Fruit fly (Drosophila melanogaster) whole organism, prepupa: ENCODE measurements around the gene CG4374.

Source experiments
- CG10631 ChIP-seq: fragments of 200-800 bp; sonication (Bioruptor generic); optimal IDR thresholded peaks from 2 replicates; lab custom pipeline; 2016; ENCODE audit warnings: missing biosample characterization, missing genetic modification characterization
- CG10669 ChIP-seq: fragments of 200-800 bp; sonication (Bioruptor generic); optimal IDR thresholded peaks from 3 replicates; lab custom pipeline; 2018; ENCODE audit warnings: missing biosample characterization, mild to moderate bottlenecking, missing genetic modification characterization, moderate library complexity
- CG11294 ChIP-seq: fragments of 200-800 bp; sonication (Bioruptor generic); IDR thresholded peaks from 2 replicates; pipeline ENCODE4 v1.3.6; 2022; ENCODE audit warnings: missing biosample characterization, missing genetic modification characterization
- CG11762 ChIP-seq: fragments of 200-800 bp; sonication (Bioruptor generic); optimal IDR thresholded peaks from 3 replicates; lab custom pipeline; 2016; ENCODE audit warnings: missing biosample characterization, missing genetic modification characterization; ENCODE audit not compliant: insufficient read depth
- CG11902 ChIP-seq: fragments of 200-800 bp; sonication (Bioruptor generic); optimal IDR thresholded peaks from 3 replicates; lab custom pipeline; 2016; ENCODE audit warnings: missing biosample characterization, missing genetic modification characterization
- CG15336 ChIP-seq: fragments of 200-800 bp; sonication (Bioruptor generic); IDR thresholded peaks from 2 replicates; pipeline ENCODE4 v1.3.6; 2022; ENCODE audit warnings: missing biosample characterization, missing genetic modification characterization
- CG1621 ChIP-seq: fragments of 200-800 bp; sonication (Bioruptor generic); optimal IDR thresholded peaks from 3 replicates; lab custom pipeline; 2018; ENCODE audit warnings: missing biosample characterization, mild to moderate bottlenecking, missing genetic modification characterization
- CG31627 ChIP-seq: fragments of 200-800 bp; sonication (Bioruptor generic); optimal IDR thresholded peaks from 3 replicates; lab custom pipeline; 2016; ENCODE audit warnings: missing biosample characterization, missing genetic modification characterization
- CG32006 ChIP-seq: fragments of 200-800 bp; sonication (Bioruptor generic); optimal IDR thresholded peaks from 3 replicates; lab custom pipeline; 2017; ENCODE audit warnings: missing biosample characterization, mild to moderate bottlenecking, missing genetic modification characterization
- CG34406 ChIP-seq: fragments of 200-800 bp; sonication (Bioruptor generic); optimal IDR thresholded peaks from 3 replicates; lab custom pipeline; 2016; ENCODE audit warnings: missing biosample characterization, missing genetic modification characterization
- CG3919 ChIP-seq: fragments of 200-800 bp; sonication (Bioruptor generic); optimal IDR thresholded peaks from 3 replicates; lab custom pipeline; 2016; ENCODE audit warnings: missing biosample characterization, missing genetic modification characterization
- CG4318 ChIP-seq: fragments of 200-800 bp; sonication (Bioruptor generic); optimal IDR thresholded peaks from 3 replicates; lab custom pipeline; 2017; ENCODE audit warnings: missing biosample characterization, mild to moderate bottlenecking, missing genetic modification characterization
- CG6163 ChIP-seq: fragments of 200-800 bp; sonication (Bioruptor generic); IDR thresholded peaks from 3 replicates; pipeline ENCODE4 v1.3.6; 2022; ENCODE audit warnings: missing biosample characterization, missing genetic modification characterization
- CG6276 ChIP-seq: fragments of 200-800 bp; sonication (Bioruptor generic); optimal IDR thresholded peaks from 2 replicates; lab custom pipeline; 2017; ENCODE audit warnings: missing biosample characterization, mild to moderate bottlenecking, missing genetic modification characterization
- CG6792 ChIP-seq: fragments of 200-800 bp; sonication (Bioruptor generic); optimal IDR thresholded peaks from 3 replicates; lab custom pipeline; 2016; ENCODE audit warnings: missing biosample characterization, missing genetic modification characterization
- CG6808 ChIP-seq: fragments of 200-800 bp; sonication (Bioruptor generic); optimal IDR thresholded peaks from 3 replicates; lab custom pipeline; 2017; ENCODE audit warnings: missing biosample characterization, missing genetic modification characterization, mild to moderate bottlenecking, moderate library complexity, missing genetic modification reagents
- CG8119 ChIP-seq: fragments of 200-800 bp; sonication (Bioruptor generic); IDR thresholded peaks from 3 replicates; pipeline ENCODE4 v1.3.6; 2022; ENCODE audit warnings: missing biosample characterization, missing genetic modification characterization
- CG8319 ChIP-seq: fragments of 200-800 bp; sonication (Bioruptor generic); optimal IDR thresholded peaks from 3 replicates; lab custom pipeline; 2016; ENCODE audit warnings: missing biosample characterization, missing genetic modification characterization
- CG8632 ChIP-seq: fragments of 200-800 bp; sonication (Bioruptor generic); optimal IDR thresholded peaks from 3 replicates; lab custom pipeline; 2016; ENCODE audit warnings: missing biosample characterization, missing genetic modification characterization
- CG9139 ChIP-seq: fragments of 200-800 bp; sonication (Bioruptor generic); optimal IDR thresholded peaks from 3 replicates; lab custom pipeline; 2017; ENCODE audit warnings: missing biosample characterization, mild to moderate bottlenecking, missing genetic modification characterization
- Eip75B ChIP-seq: fragments of 200-800 bp; sonication (Bioruptor generic); optimal IDR thresholded peaks from 3 replicates; lab custom pipeline; 2016; ENCODE audit warnings: missing biosample characterization, missing genetic modification characterization
- Eip78C ChIP-seq: fragments of 200-800 bp; sonication (Bioruptor generic); peaks from one replicate; lab custom pipeline; 2016; ENCODE audit warnings: missing biosample characterization, missing genetic modification characterization
- Eip93F ChIP-seq: fragments of 200-800 bp; sonication (Bioruptor generic); optimal IDR thresholded peaks from 2 replicates; lab custom pipeline; 2016; ENCODE audit warnings: missing biosample characterization, mild to moderate bottlenecking, missing genetic modification characterization
- Ets21C ChIP-seq: fragments of 200-800 bp; sonication (Bioruptor generic); optimal IDR thresholded peaks from 3 replicates; lab custom pipeline; 2016; ENCODE audit warnings: missing biosample characterization, missing genetic modification characterization
- Ets96B ChIP-seq: fragments of 200-800 bp; optimal IDR thresholded peaks from 2 replicates; lab custom pipeline; 2019; ENCODE audit warnings: missing biosample characterization, mild to moderate bottlenecking, missing genetic modification characterization, moderate library complexity
- Gug ChIP-seq: fragments of 200-800 bp; sonication (Bioruptor generic); IDR thresholded peaks from 2 replicates; pipeline ENCODE4 v1.3.6; 2022; ENCODE audit warnings: missing biosample characterization, missing genetic modification characterization
- Hr38 ChIP-seq: sonication (Bioruptor generic); optimal IDR thresholded peaks from 2 replicates; lab custom pipeline; 2016; ENCODE audit warnings: missing biosample characterization, missing genetic modification characterization
- Hr4 ChIP-seq: fragments of 200-800 bp; sonication (Bioruptor generic); optimal IDR thresholded peaks from 3 replicates; lab custom pipeline; 2016; ENCODE audit warnings: missing biosample characterization, missing genetic modification characterization
- Lpt ChIP-seq: fragments of 200-800 bp; sonication (Bioruptor generic); optimal IDR thresholded peaks from 3 replicates; lab custom pipeline; 2016; ENCODE audit warnings: missing biosample characterization, missing genetic modification characterization
- Met ChIP-seq: fragments of 200-800 bp; sonication (Bioruptor generic); optimal IDR thresholded peaks from 3 replicates; lab custom pipeline; 2016; ENCODE audit warnings: missing biosample characterization, missing genetic modification characterization
- OdsH ChIP-seq: fragments of 200-800 bp; sonication (Bioruptor generic); optimal IDR thresholded peaks from 3 replicates; lab custom pipeline; 2016; ENCODE audit warnings: missing biosample characterization, missing genetic modification characterization
- Smox ChIP-seq: fragments of 200-800 bp; sonication (Bioruptor generic); optimal IDR thresholded peaks from 3 replicates; lab custom pipeline; 2016; ENCODE audit warnings: missing biosample characterization, missing genetic modification characterization
- Sox102F ChIP-seq: fragments of 200-800 bp; sonication (Bioruptor generic); optimal IDR thresholded peaks from 2 replicates; lab custom pipeline; 2016; ENCODE audit warnings: missing biosample characterization, mild to moderate bottlenecking, missing genetic modification characterization
- Sox14 ChIP-seq: fragments of 200-800 bp; sonication (Bioruptor generic); optimal IDR thresholded peaks from 3 replicates; lab custom pipeline; 2016; ENCODE audit warnings: missing biosample characterization, missing genetic modification characterization
- Sox15 ChIP-seq: fragments of 200-800 bp; sonication (Bioruptor generic); optimal IDR thresholded peaks from 3 replicates; lab custom pipeline; 2016; ENCODE audit warnings: missing biosample characterization, missing genetic modification characterization
- acj6 ChIP-seq: fragments of 200-800 bp; sonication (Bioruptor generic); optimal IDR thresholded peaks from 3 replicates; lab custom pipeline; 2016; ENCODE audit warnings: missing biosample characterization, missing genetic modification characterization
- cyc ChIP-seq: fragments of 200-800 bp; sonication (Bioruptor generic); optimal IDR thresholded peaks from 3 replicates; lab custom pipeline; 2016; ENCODE audit warnings: missing biosample characterization, missing genetic modification characterization
- dac ChIP-seq: fragments of 200-800 bp; sonication (Bioruptor generic); optimal IDR thresholded peaks from 2 replicates; lab custom pipeline; 2017; ENCODE audit warnings: missing biosample characterization, mild to moderate bottlenecking, missing genetic modification characterization
- dsx ChIP-seq: fragments of 200-800 bp; optimal IDR thresholded peaks from 3 replicates; lab custom pipeline; 2019; ENCODE audit warnings: missing biosample characterization, mild to moderate bottlenecking, missing genetic modification characterization, moderate library complexity; ENCODE audit not compliant: poor library complexity, severe bottlenecking
- eg ChIP-seq: fragments of 200-800 bp; sonication (Bioruptor generic); IDR thresholded peaks from 3 replicates; pipeline ENCODE4 v1.3.6; 2022; ENCODE audit warnings: missing biosample characterization, missing genetic modification characterization
- esn ChIP-seq: fragments of 200-800 bp; sonication (Bioruptor generic); optimal IDR thresholded peaks from 2 replicates; lab custom pipeline; 2016; ENCODE audit warnings: missing biosample characterization, mild to moderate bottlenecking, missing genetic modification characterization, moderate library complexity
- fd59A ChIP-seq: fragments of 200-800 bp; sonication (Bioruptor generic); optimal IDR thresholded peaks from 2 replicates; lab custom pipeline; 2017; ENCODE audit warnings: missing biosample characterization, mild to moderate bottlenecking, missing genetic modification characterization, missing genetic modification reagents
- fkh ChIP-seq: fragments of 200-800 bp; sonication (Bioruptor generic); optimal IDR thresholded peaks from 3 replicates; lab custom pipeline; 2017; ENCODE audit warnings: missing biosample characterization, mild to moderate bottlenecking, missing genetic modification characterization, moderate library complexity
- lz ChIP-seq: fragments of 200-800 bp; sonication (Bioruptor generic); optimal IDR thresholded peaks from 3 replicates; lab custom pipeline; 2016; ENCODE audit warnings: missing biosample characterization, missing genetic modification characterization
- pdm3 ChIP-seq: fragments of 200-800 bp; sonication (Bioruptor generic); optimal IDR thresholded peaks from 3 replicates; lab custom pipeline; 2016; ENCODE audit warnings: missing biosample characterization, missing genetic modification characterization
- salr ChIP-seq, 2 experiments: fragments of 200-800 bp; sonication (Bioruptor generic); optimal IDR thresholded peaks; 3 replicates each; lab custom pipeline; 2016 to 2018; ENCODE audit warnings: missing biosample characterization in 2 of 2, missing genetic modification characterization in 2 of 2, mild to moderate bottlenecking in 1 of 2
- spab ChIP-seq: fragments of 200-800 bp; sonication (Bioruptor generic); optimal IDR thresholded peaks from 2 replicates; lab custom pipeline; 2017; ENCODE audit warnings: missing biosample characterization, mild to moderate bottlenecking, missing genetic modification characterization, missing genetic modification reagents
- ss ChIP-seq, 2 experiments: fragments of 200-800 bp; sonication (Bioruptor generic); optimal IDR thresholded peaks; 2 replicates in 1 of 2; 3 replicates in 1 of 2; lab custom pipeline; 2017 to 2018; ENCODE audit warnings: mild to moderate bottlenecking in 2 of 2, missing biosample characterization in 2 of 2, missing genetic modification characterization in 2 of 2, moderate library complexity in 1 of 2
- svp ChIP-seq: fragments of 200-800 bp; sonication (Bioruptor generic); peaks from one replicate; lab custom pipeline; 2016; ENCODE audit warnings: missing biosample characterization, missing genetic modification characterization
- vri ChIP-seq: fragments of 200-800 bp; sonication (Bioruptor generic); optimal IDR thresholded peaks from 3 replicates; lab custom pipeline; 2016; ENCODE audit warnings: missing biosample characterization, mild to moderate bottlenecking, missing genetic modification characterization

The CG4374 gene

dm6 chr3R:23386907-23387306, 85.2 kb downstream of the CG4374 start (continued):
- peak; percentile 35 for TF ChIP-seq CG10631 (GFP tag; lab: Kevin White, UChicago)
- no peak for TF ChIP-seq vri
- TF ChIP-seq CG10669 = no peak
- TF ChIP-seq pdm3 (GFP tag; lab: Kevin White, UChicago) = peak; percentile 65
- peak in 1 of 2 experiments; percentile 17 for TF ChIP-seq salr (GFP tag; optimal IDR thresholded peaks at IDR 0.05; lab: Kevin White, UChicago)
- peak; percentile 84 for TF ChIP-seq CG15336 (GFP tag; lab: Robert Waterston, UW)
- TF ChIP-seq OdsH (GFP tag; lab: Kevin White, UChicago) = peak; percentile 58
- TF ChIP-seq CG11294 = peak; percentile 46; the same call in 1 of the 2 replicates
- no peak for TF ChIP-seq svp
- peak; percentile 13 for TF ChIP-seq acj6 (GFP tag; lab: Kevin White, UChicago)
- peak; percentile 54 for TF ChIP-seq CG6276 (GFP tag; lab: Kevin White, UChicago)
- peak; percentile 11 for TF ChIP-seq CG6792 (GFP tag; lab: Kevin White, UChicago)
- TF ChIP-seq Sox102F (GFP tag; lab: Kevin White, UChicago) = no peak
- peak; percentile 38 for TF ChIP-seq Lpt (GFP tag; lab: Kevin White, UChicago)
- TF ChIP-seq Met (GFP tag; lab: Kevin White, UChicago) = peak; percentile 19
- TF ChIP-seq CG1621 = no peak
- TF ChIP-seq CG8632 = no peak
- TF ChIP-seq CG11762 = peak; percentile 8
- no peak for TF ChIP-seq CG31627 (GFP tag; lab: Kevin White, UChicago)
- no peak for TF ChIP-seq CG9139 (GFP tag; lab: Kevin White, UChicago)
- peak; percentile 19 for TF ChIP-seq Ets96B (tag; lab: Kevin White, UChicago)
- TF ChIP-seq CG3919 = peak; percentile 44
- TF ChIP-seq dsx = peak; percentile 9
- no peak for TF ChIP-seq lz
- TF ChIP-seq CG32006 (GFP tag; lab: Kevin White, UChicago) = peak; percentile 71
- peak; percentile 84 for TF ChIP-seq Eip78C (GFP tag; lab: Kevin White, UChicago)
- TF ChIP-seq CG4318 = peak; percentile 57
- peak; percentile 54; the same call in 1 of the 2 replicates for TF ChIP-seq Gug
- TF ChIP-seq CG8119 (GFP tag; lab: Robert Waterston, UW) = peak; percentile 72
- no peak for TF ChIP-seq CG6808 (GFP tag; lab: Kevin White, UChicago)
- TF ChIP-seq cyc = no peak
- TF ChIP-seq CG11902 = peak; percentile 7
- TF ChIP-seq eg (GFP tag; lab: Robert Waterston, UW) = peak; percentile 67; the same call in 2 of the 3 replicates
- no peak for TF ChIP-seq fd59A (GFP tag; lab: Kevin White, UChicago)
- TF ChIP-seq spab (GFP tag; lab: Kevin White, UChicago) = no peak
- TF ChIP-seq esn = no peak
- TF ChIP-seq, all 60 proteins: peak for 31

- TF ChIP-seq Smox = no peak
- no peak for TF ChIP-seq ss (GFP tag; optimal IDR thresholded peaks at IDR 0.05; lab: Kevin White, UChicago)
- no peak for TF ChIP-seq CG8319 (GFP tag; lab: Kevin White, UChicago)
- no peak for TF ChIP-seq Sox15 (GFP tag; lab: Kevin White, UChicago)
- TF ChIP-seq CG11902 = no peak
- peak; percentile 62 for TF ChIP-seq Eip78C (GFP tag; lab: Kevin White, UChicago)
- TF ChIP-seq CG6792 (GFP tag; lab: Kevin White, UChicago) = no peak
- TF ChIP-seq pdm3 (GFP tag; lab: Kevin White, UChicago) = peak; percentile 3
- no peak for TF ChIP-seq Ets21C (GFP tag; lab: Kevin White, UChicago)
- no peak for TF ChIP-seq lz
- no peak for TF ChIP-seq dac
- TF ChIP-seq CG4318 = no peak
- TF ChIP-seq Sox102F (GFP tag; lab: Kevin White, UChicago) = no peak
- TF ChIP-seq CG9139 (GFP tag; lab: Kevin White, UChicago) = no peak
- no peak for TF ChIP-seq Hr38 (GFP tag; lab: Kevin White, UChicago)
- no peak for TF ChIP-seq CG1621
- no peak for TF ChIP-seq Gug
- no peak for TF ChIP-seq CG6163 (GFP tag; lab: Robert Waterston, UW)
- peak; percentile 62 for TF ChIP-seq fkh
- no peak for TF ChIP-seq eg (GFP tag; lab: Robert Waterston, UW)
- no peak for TF ChIP-seq CG11762
- TF ChIP-seq CG6808 (GFP tag; lab: Kevin White, UChicago) = no peak
- no peak for TF ChIP-seq svp
- TF ChIP-seq CG10631 (GFP tag; lab: Kevin White, UChicago) = no peak
- TF ChIP-seq Hr4 (GFP tag; lab: Kevin White, UChicago) = no peak
- TF ChIP-seq Eip93F (GFP tag; lab: Kevin White, UChicago) = no peak
- peak; percentile 75 for TF ChIP-seq Sox14 (GFP tag; lab: Kevin White, UChicago)
- no peak for TF ChIP-seq CG15336 (GFP tag; lab: Robert Waterston, UW)
- no peak for TF ChIP-seq acj6 (GFP tag; lab: Kevin White, UChicago)
- TF ChIP-seq salr (GFP tag; optimal IDR thresholded peaks at IDR 0.05; lab: Kevin White, UChicago) = no peak
- TF ChIP-seq Eip75B = no peak
- no peak for TF ChIP-seq CG34406 (GFP tag; lab: Kevin White, UChicago)
Measured at dm6 chr3R:23386021-23386457, 86.0 kb downstream of the CG4374 start.
